Worm (Caenorhabditis elegans): ENCODE measurements around the gene srb-1.

ce11 chrII:5199497-5199896 lies 28.7 kb upstream of the srb-1 start, which contains the start of gene msp-50:
- TF ChIP-seq dve-1 (tag; optimal IDR thresholded peaks at IDR 0.05) (no peak), che-1 (tag; optimal IDR thresholded peaks at IDR 0.05) (no peak), hlh-30 (tag; optimal IDR thresholded peaks at IDR 0.05; ENCODE audit: insufficient read depth) (no peak)
